Worm (Caenorhabditis elegans) whole organism, young adult: ENCODE data around the gene pqn-76.
A peak's percentile ranks its signal among the peaks of the same experiment; 100 is the strongest.

Experiments
- B0019.2 ChIP-seq: fragments of 200-800 bp; sonication (Bioruptor generic); conservative IDR thresholded peaks from 2 replicates; pipeline ENCODE4 v1.3.6; 2022; ENCODE audit warnings: missing genetic modification reagents, missing genetic modification characterization, missing compliant biosample characterization
- B0336.3 ChIP-seq: fragments of 200-800 bp; sonication (Bioruptor generic); IDR thresholded peaks from 2 replicates; pipeline ENCODE4 v1.3.6; 2022; ENCODE audit warnings: missing genetic modification characterization, missing compliant biosample characterization
- F10E7.11 ChIP-seq: sonication (generic microtip); optimal IDR thresholded peaks from 2 replicates; lab custom pipeline; 2017; ENCODE audit warnings: mild to moderate bottlenecking, missing genetic modification characterization, moderate library complexity, missing compliant biosample characterization
- F22D6.2 ChIP-seq: sonication (generic microtip); optimal IDR thresholded peaks from 2 replicates; lab custom pipeline; 2016; ENCODE audit warnings: mild to moderate bottlenecking, missing genetic modification characterization, missing compliant biosample characterization
- F33H1.4 ChIP-seq: fragments of 200-800 bp; sonication (Bioruptor generic); IDR thresholded peaks from 2 replicates; pipeline ENCODE4 v1.3.6; 2022; ENCODE audit warnings: missing genetic modification reagents, missing genetic modification characterization, missing compliant biosample characterization
- F49E8.2 ChIP-seq: sonication (generic microtip); optimal IDR thresholded peaks from 3 replicates; lab custom pipeline; 2017; ENCODE audit warnings: missing genetic modification characterization, mild to moderate bottlenecking, missing compliant biosample characterization, antibody characterized with exemption, moderate library complexity; ENCODE audit not compliant: insufficient read depth
- T26A5.8 ChIP-seq: sonication (generic microtip); optimal IDR thresholded peaks from 2 replicates; lab custom pipeline; 2016; ENCODE audit warnings: missing genetic modification characterization, missing compliant biosample characterization
- Y56A3A.18 ChIP-seq: fragments of 200-800 bp; sonication (Bioruptor generic); IDR thresholded peaks from 2 replicates; pipeline ENCODE4 v1.3.6; 2022; ENCODE audit warnings: missing genetic modification reagents, missing genetic modification characterization, missing compliant biosample characterization
- Y67H2A.10 ChIP-seq: fragments of 200-800 bp; sonication (Bioruptor generic); conservative IDR thresholded peaks from 2 replicates; pipeline ENCODE4 v1.3.6; 2022; ENCODE audit warnings: missing genetic modification reagents, missing genetic modification characterization, missing compliant biosample characterization
- ZK185.1 ChIP-seq: sonication (generic microtip); optimal IDR thresholded peaks from 2 replicates; lab custom pipeline; 2016; ENCODE audit warnings: mild to moderate bottlenecking, missing genetic modification characterization, missing compliant biosample characterization; ENCODE audit not compliant: poor library complexity, severe bottlenecking
- aptf-2 ChIP-seq: fragments of 200-800 bp; sonication (Bioruptor generic); conservative IDR thresholded peaks from 2 replicates; pipeline ENCODE4 v1.3.6; 2022; ENCODE audit warnings: missing genetic modification reagents, missing genetic modification characterization, missing compliant biosample characterization
- athp-1 ChIP-seq: sonication (generic microtip); optimal IDR thresholded peaks from 2 replicates; lab custom pipeline; 2017; ENCODE audit warnings: mild to moderate bottlenecking, missing genetic modification characterization, missing compliant biosample characterization
- attf-3 ChIP-seq: fragments of 200-800 bp; sonication (Bioruptor generic); conservative IDR thresholded peaks from 2 replicates; pipeline ENCODE4 v1.3.6; 2022; ENCODE audit warnings: missing genetic modification reagents, missing genetic modification characterization, missing compliant biosample characterization
- ceh-100 ChIP-seq: fragments of 200-800 bp; sonication (Bioruptor generic); IDR thresholded peaks from 2 replicates; pipeline ENCODE4 v1.3.6; 2022; ENCODE audit warnings: missing genetic modification reagents, missing genetic modification characterization, missing compliant biosample characterization
- ceh-27 ChIP-seq: fragments of 200-800 bp; sonication (Bioruptor generic); optimal IDR thresholded peaks from 2 replicates; lab custom pipeline; 2018; ENCODE audit warnings: mild to moderate bottlenecking, missing genetic modification characterization, moderate library complexity, missing compliant biosample characterization
- ceh-79 ChIP-seq: sonication (generic microtip); optimal IDR thresholded peaks from 2 replicates; lab custom pipeline; 2017; ENCODE audit warnings: mild to moderate bottlenecking, missing genetic modification characterization, missing compliant biosample characterization
- ceh-91 ChIP-seq: fragments of 200-800 bp; sonication (Bioruptor generic); IDR thresholded peaks from 2 replicates; pipeline ENCODE4 v1.3.6; 2022; ENCODE audit warnings: missing genetic modification reagents, missing genetic modification characterization, missing compliant biosample characterization
- dpff-1 ChIP-seq: sonication (generic microtip); optimal IDR thresholded peaks from 2 replicates; lab custom pipeline; 2017; ENCODE audit warnings: mild to moderate bottlenecking, missing genetic modification characterization, missing compliant biosample characterization
- dpl-1 ChIP-seq: fragments of 150-350 bp; optimal IDR thresholded peaks from 2 replicates; lab custom pipeline; 2014; ENCODE audit warnings: missing biosample characterization, missing genetic modification reagents, missing genetic modification characterization
- efl-1 ChIP-seq: fragments of 150-350 bp; optimal IDR thresholded peaks from 2 replicates; lab custom pipeline; 2014; ENCODE audit warnings: missing biosample characterization, missing genetic modification reagents, missing genetic modification characterization
- egrh-3 ChIP-seq: fragments of 200-800 bp; sonication (Bioruptor generic); IDR thresholded peaks from 2 replicates; pipeline ENCODE4 v1.3.6; 2022; ENCODE audit warnings: missing genetic modification reagents, missing genetic modification characterization, missing compliant biosample characterization
- ekl-4 ChIP-seq: fragments of 200-800 bp; sonication (Bioruptor generic); IDR thresholded peaks from 2 replicates; pipeline ENCODE4 v1.3.6; 2022; ENCODE audit warnings: missing genetic modification reagents, missing genetic modification characterization, missing compliant biosample characterization
- hlh-26 ChIP-seq: fragments of 200-800 bp; sonication (Bioruptor generic); conservative IDR thresholded peaks from 2 replicates; pipeline ENCODE4 v1.3.6; 2022; ENCODE audit warnings: missing genetic modification reagents, missing genetic modification characterization, missing compliant biosample characterization
- let-607 ChIP-seq, 2 experiments: fragments of 200-800 bp in 1 of 2; sonication (Bioruptor generic) in 1 of 2; sonication (generic microtip) in 1 of 2; optimal IDR thresholded peaks; 2 replicates each; lab custom pipeline; 2016 to 2018; ENCODE audit warnings: mild to moderate bottlenecking in 2 of 2, missing compliant biosample characterization in 2 of 2, missing genetic modification characterization in 2 of 2, moderate library complexity in 2 of 2, missing genotype in 1 of 2
- lin-35 ChIP-seq, 3 experiments: fragments of 150-350 bp in 2 of 3; sonication (generic microtip) in 1 of 3; optimal IDR thresholded peaks; 2 replicates each; lab custom pipeline; 2014 to 2018; ENCODE audit warnings: missing biosample characterization in 3 of 3, missing genetic modification characterization in 3 of 3, missing genetic modification reagents in 3 of 3
- lir-1 ChIP-seq: fragments of 200-800 bp; sonication (Bioruptor generic); conservative IDR thresholded peaks from 2 replicates; pipeline ENCODE4 v1.3.6; 2022; ENCODE audit warnings: missing genetic modification reagents, missing genetic modification characterization, missing compliant biosample characterization
- nfya-1 ChIP-seq: sonication (generic microtip); optimal IDR thresholded peaks from 2 replicates; lab custom pipeline; 2017; ENCODE audit warnings: antibody characterized with exemption, missing compliant biosample characterization, missing genetic modification characterization, borderline replicate concordance; ENCODE audit not compliant: insufficient read depth
- pbrm-1 ChIP-seq: fragments of 200-800 bp; sonication (Bioruptor generic); IDR thresholded peaks from 2 replicates; pipeline ENCODE4 v1.3.6; 2022; ENCODE audit warnings: missing genetic modification reagents, missing genetic modification characterization, missing compliant biosample characterization
- pha-4 ChIP-seq: fragments of 150-350 bp; sonication (generic microtip); optimal IDR thresholded peaks from 2 replicates; lab custom pipeline; 2014; ENCODE audit warnings: missing biosample characterization, missing genetic modification reagents, missing genetic modification characterization
- sdz-38 ChIP-seq: sonication (generic microtip); optimal IDR thresholded peaks from 2 replicates; lab custom pipeline; 2016; ENCODE audit warnings: missing genotype, missing genetic modification characterization, missing compliant biosample characterization
- snpc-4 ChIP-seq, 5 experiments: fragments of 150-350 bp in 1 of 5; sonication (generic microtip) in 4 of 5; optimal IDR thresholded peaks; 2 replicates each; lab custom pipeline; 2014 to 2018; ENCODE audit warnings: missing genetic modification characterization in 5 of 5, missing biosample characterization in 3 of 5, antibody characterized with exemption in 2 of 5, mild to moderate bottlenecking in 2 of 5, missing compliant biosample characterization in 2 of 5, missing genotype in 2 of 5, moderate library complexity in 2 of 5, missing genetic modification reagents in 1 of 5
- tlf-1 ChIP-seq: fragments of 200-800 bp; sonication (Bioruptor generic); optimal IDR thresholded peaks from 2 replicates; lab custom pipeline; 2018; ENCODE audit warnings: mild to moderate bottlenecking, missing genetic modification characterization, missing compliant biosample characterization
- ztf-18 ChIP-seq: sonication (generic microtip); optimal IDR thresholded peaks from 2 replicates; lab custom pipeline; 2016; ENCODE audit warnings: missing genotype, mild to moderate bottlenecking, missing genetic modification characterization, missing compliant biosample characterization

pqn-76 gene

ce11 chrIV:15571652-15572051, 7.2 kb upstream of the pqn-76 start:
- no peak for TF ChIP-seq egrh-3 (GFP tag; lab: Robert Waterston, UW)
- TF ChIP-seq hlh-26 (GFP tag; lab: Robert Waterston, UW), result no peak
- no peak for TF ChIP-seq ZK185.1 (tag; lab: Kevin White, UChicago)
- TF ChIP-seq Y67H2A.10 (GFP tag; lab: Robert Waterston, UW), result no peak
- TF ChIP-seq athp-1 (tag; lab: Kevin White, UChicago), result no peak
- no peak for TF ChIP-seq pha-4 (tag; lab: Kevin White, UChicago)
- TF ChIP-seq ekl-4 (GFP tag; lab: Robert Waterston, UW), result no peak
- no peak for TF ChIP-seq F33H1.4
- TF ChIP-seq B0019.2 (GFP tag; lab: Robert Waterston, UW), result no peak
- TF ChIP-seq pbrm-1 (GFP tag; lab: Robert Waterston, UW), result no peak
- no peak for TF ChIP-seq F10E7.11 (tag; lab: Kevin White, UChicago)
- no peak for TF ChIP-seq attf-3 (GFP tag; lab: Robert Waterston, UW)
- no peak for TF ChIP-seq ceh-91 (GFP tag; lab: Robert Waterston, UW)
- TF ChIP-seq efl-1 (GFP tag; lab: Kevin White, UChicago), result no peak
- TF ChIP-seq nfya-1 (tag; lab: Kevin White, UChicago), result no peak
- TF ChIP-seq sdz-38 (tag; lab: Kevin White, UChicago), result no peak
- no peak for TF ChIP-seq ceh-79 (tag; lab: Kevin White, UChicago)
- no peak for TF ChIP-seq B0336.3

ce11 chrIV:15572106-15572505, 6.8 kb upstream of the pqn-76 start:
- no peak for TF ChIP-seq snpc-4 (GFP tag; optimal IDR thresholded peaks at IDR 0.05; lab: Kevin White, UChicago)
- TF ChIP-seq snpc-4 (tag; optimal IDR thresholded peaks at IDR 0.05; lab: Kevin White, UChicago), result peak in 1 of 4 experiments; percentile 52
- TF ChIP-seq sdz-38 (tag; lab: Kevin White, UChicago), result no peak

ce11 chrIV:15573863-15574262, 5.0 kb upstream of the pqn-76 start:
- no peak for TF ChIP-seq snpc-4 (GFP tag; optimal IDR thresholded peaks at IDR 0.05; lab: Kevin White, UChicago)
- TF ChIP-seq snpc-4 (tag; optimal IDR thresholded peaks at IDR 0.05; lab: Kevin White, UChicago), result peak in 2 of 4 experiments; percentile 3 to 42
- no peak for TF ChIP-seq dpff-1 (tag; lab: Kevin White, UChicago)

- TF ChIP-seq F49E8.2 (tag; lab: Kevin White, UChicago) (no peak), lin-35 (GFP tag; optimal IDR thresholded peaks at IDR 0.05; lab: Kevin White, UChicago) (no peak), tlf-1 (no peak), T26A5.8 (tag; lab: Kevin White, UChicago) (no peak), Y67H2A.10 (GFP tag; lab: Robert Waterston, UW) (no peak), F22D6.2 (tag; lab: Kevin White, UChicago) (no peak), let-607 (tag; optimal IDR thresholded peaks at IDR 0.05; lab: Kevin White, UChicago) (no peak)
These were observed 4.7 kb downstream of the pqn-76 start, which contains the start of gene Y105C5A.508 for ce11 chrIV:15583620-15584019. Y105C5A.508 (plus strand) TSS chrIV:15583920.

ce11 chrIV:15588879-15589278, 10.0 kb downstream of the pqn-76 start:
- TF ChIP-seq aptf-2 (GFP tag; lab: Robert Waterston, UW) (no peak), ceh-100 (GFP tag; lab: Robert Waterston, UW) (no peak), Y56A3A.18 (GFP tag; lab: Robert Waterston, UW) (no peak), ceh-27 (GFP tag; lab: Kevin White, UChicago) (no peak), dpl-1 (no peak), lir-1 (no peak), pha-4 (tag; lab: Kevin White, UChicago) (no peak), attf-3 (GFP tag; lab: Robert Waterston, UW) (no peak), ztf-18 (tag; lab: Kevin White, UChicago) (no peak), F10E7.11 (tag; lab: Kevin White, UChicago) (no peak)
